Worm (Caenorhabditis elegans) whole organism, late embryonic: ENCODE data around the gene fbxa-27.

Experiments
- C08G9.2 ChIP-seq: sonication (generic microtip); optimal IDR thresholded peaks from 2 replicates; lab custom pipeline; 2016; ENCODE audit warnings: mild to moderate bottlenecking, missing genetic modification characterization, moderate library complexity, missing compliant biosample characterization
- K02D7.2 ChIP-seq: sonication (generic microtip); optimal IDR thresholded peaks from 2 replicates; lab custom pipeline; 2017; ENCODE audit warnings: mild to moderate bottlenecking, missing genetic modification characterization, missing compliant biosample characterization
- T23F11.4 ChIP-seq: fragments of 200-800 bp; sonication (Bioruptor generic); optimal IDR thresholded peaks from 2 replicates; lab custom pipeline; 2018; ENCODE audit warnings: mild to moderate bottlenecking, missing genetic modification characterization, missing compliant biosample characterization
- Y22D7AL.16 ChIP-seq: sonication (generic microtip); optimal IDR thresholded peaks from 2 replicates; lab custom pipeline; 2016; ENCODE audit warnings: missing genetic modification characterization, missing compliant biosample characterization
- ama-1 ChIP-seq: fragments of 150-350 bp; optimal IDR thresholded peaks from 2 replicates; lab custom pipeline; 2014
- ceh-14 ChIP-seq: sonication (generic microtip); optimal IDR thresholded peaks from 2 replicates; lab custom pipeline; 2016; ENCODE audit warnings: missing genotype, missing genetic modification characterization, missing compliant biosample characterization
- ceh-18 ChIP-seq: sonication (generic microtip); optimal IDR thresholded peaks from 2 replicates; lab custom pipeline; 2016; ENCODE audit warnings: missing genetic modification characterization, missing compliant biosample characterization
- ceh-19 ChIP-seq: fragments of 200-800 bp; sonication (Bioruptor generic); optimal IDR thresholded peaks from 2 replicates; lab custom pipeline; 2018; ENCODE audit warnings: mild to moderate bottlenecking, missing genetic modification characterization, missing compliant biosample characterization
- ceh-2 ChIP-seq: sonication (generic microtip); optimal IDR thresholded peaks from 2 replicates; lab custom pipeline; 2016; ENCODE audit warnings: missing genotype, missing genetic modification characterization, missing compliant biosample characterization
- ceh-24 ChIP-seq: sonication (generic microtip); optimal IDR thresholded peaks from 2 replicates; lab custom pipeline; 2016; ENCODE audit warnings: mild to moderate bottlenecking, missing genetic modification characterization, missing compliant biosample characterization
- ceh-34 ChIP-seq: sonication (generic microtip); optimal IDR thresholded peaks from 2 replicates; lab custom pipeline; 2016; ENCODE audit warnings: mild to moderate bottlenecking, missing genetic modification characterization, missing compliant biosample characterization
- ceh-45 ChIP-seq: fragments of 200-800 bp; sonication (Bioruptor generic); IDR thresholded peaks from 2 replicates; pipeline ENCODE4 v1.3.6; 2022; ENCODE audit warnings: missing genetic modification reagents, missing genetic modification characterization, missing compliant biosample characterization
- ceh-6 ChIP-seq: fragments of 200-800 bp; sonication (Bioruptor generic); optimal IDR thresholded peaks from 2 replicates; lab custom pipeline; 2018; ENCODE audit warnings: mild to moderate bottlenecking, missing genetic modification characterization, missing compliant biosample characterization
- ceh-9 ChIP-seq: sonication (generic microtip); optimal IDR thresholded peaks from 2 replicates; lab custom pipeline; 2016; ENCODE audit warnings: mild to moderate bottlenecking, missing genetic modification characterization, inconsistent platforms, missing compliant biosample characterization
- elt-4 ChIP-seq: sonication (generic microtip); optimal IDR thresholded peaks from 2 replicates; lab custom pipeline; 2016; ENCODE audit warnings: missing genetic modification characterization, missing compliant biosample characterization
- ets-4 ChIP-seq: sonication (generic microtip); optimal IDR thresholded peaks from 2 replicates; lab custom pipeline; 2016; ENCODE audit warnings: missing genetic modification characterization, missing compliant biosample characterization
- eyg-1 ChIP-seq: sonication (generic microtip); optimal IDR thresholded peaks from 2 replicates; lab custom pipeline; 2016; ENCODE audit warnings: missing genotype, missing genetic modification characterization, missing compliant biosample characterization
- fax-1 ChIP-seq: sonication (generic microtip); optimal IDR thresholded peaks from 2 replicates; lab custom pipeline; 2016; ENCODE audit warnings: missing genotype, missing genetic modification characterization, missing compliant biosample characterization
- fkh-6 ChIP-seq: sonication (generic microtip); optimal IDR thresholded peaks from 2 replicates; lab custom pipeline; 2016; ENCODE audit warnings: missing genetic modification characterization, missing compliant biosample characterization
- gmeb-2 ChIP-seq: sonication (generic microtip); optimal IDR thresholded peaks from 2 replicates; lab custom pipeline; 2016; ENCODE audit warnings: missing genetic modification characterization, inconsistent platforms, missing compliant biosample characterization
- hlh-13 ChIP-seq: fragments of 200-800 bp; sonication (Bioruptor generic); optimal IDR thresholded peaks from 2 replicates; lab custom pipeline; 2018; ENCODE audit warnings: mild to moderate bottlenecking, missing genetic modification characterization, missing compliant biosample characterization
- hlh-15 ChIP-seq: sonication (generic microtip); optimal IDR thresholded peaks from 2 replicates; lab custom pipeline; 2016; ENCODE audit warnings: missing genetic modification characterization, missing compliant biosample characterization
- hlh-8 ChIP-seq: sonication (generic microtip); optimal IDR thresholded peaks from 2 replicates; lab custom pipeline; 2016; ENCODE audit warnings: missing genotype, missing genetic modification characterization, missing compliant biosample characterization
- lim-6 ChIP-seq: sonication (generic microtip); optimal IDR thresholded peaks from 2 replicates; lab custom pipeline; 2016; ENCODE audit warnings: missing genetic modification characterization, missing compliant biosample characterization
- nfya-1 ChIP-seq: sonication (generic microtip); optimal IDR thresholded peaks from 2 replicates; lab custom pipeline; 2017; ENCODE audit warnings: missing genetic modification characterization, mild to moderate bottlenecking, missing compliant biosample characterization, antibody characterized with exemption, moderate library complexity
- nhr-232 ChIP-seq: sonication (generic microtip); optimal IDR thresholded peaks from 2 replicates; lab custom pipeline; 2016; ENCODE audit warnings: missing genetic modification characterization, missing compliant biosample characterization
- npax-4 ChIP-seq: sonication (generic microtip); optimal IDR thresholded peaks from 2 replicates; lab custom pipeline; 2016; ENCODE audit warnings: missing genetic modification characterization, missing compliant biosample characterization
- odd-2 ChIP-seq: sonication (generic microtip); optimal IDR thresholded peaks from 2 replicates; lab custom pipeline; 2017; ENCODE audit warnings: antibody characterized with exemption, mild to moderate bottlenecking, missing genetic modification characterization, missing compliant biosample characterization
- pat-9 ChIP-seq: fragments of 200-800 bp; sonication (Bioruptor generic); optimal IDR thresholded peaks from 2 replicates; lab custom pipeline; 2018; ENCODE audit warnings: mild to moderate bottlenecking, missing genetic modification characterization, moderate library complexity, missing compliant biosample characterization
- pha-2 ChIP-seq: sonication (generic microtip); optimal IDR thresholded peaks from 2 replicates; lab custom pipeline; 2017; ENCODE audit warnings: mild to moderate bottlenecking, missing genetic modification characterization, missing compliant biosample characterization
- pha-4 ChIP-seq: fragments of 150-350 bp; optimal IDR thresholded peaks from 2 replicates; lab custom pipeline; 2018; ENCODE audit warnings: missing biosample characterization, missing genetic modification reagents, missing genetic modification characterization
- pqm-1 ChIP-seq: sonication (generic microtip); optimal IDR thresholded peaks from 2 replicates; lab custom pipeline; 2016; ENCODE audit warnings: missing genetic modification characterization, missing compliant biosample characterization
- sox-4 ChIP-seq: sonication (generic microtip); optimal IDR thresholded peaks from 2 replicates; lab custom pipeline; 2017; ENCODE audit warnings: mild to moderate bottlenecking, missing genetic modification characterization, inconsistent platforms, missing compliant biosample characterization
- syd-9 ChIP-seq: sonication (generic microtip); optimal IDR thresholded peaks from 2 replicates; lab custom pipeline; 2016; ENCODE audit warnings: mild to moderate bottlenecking, missing genetic modification characterization, moderate library complexity, missing compliant biosample characterization
- tbx-2 ChIP-seq: sonication (generic microtip); optimal IDR thresholded peaks from 2 replicates; lab custom pipeline; 2016; ENCODE audit warnings: missing genetic modification characterization, missing compliant biosample characterization
- tbx-7 ChIP-seq: sonication (generic microtip); optimal IDR thresholded peaks from 2 replicates; lab custom pipeline; 2016; ENCODE audit warnings: missing genotype, missing genetic modification characterization, missing compliant biosample characterization
- unc-3 ChIP-seq, 2 experiments: fragments of 200-800 bp in 1 of 2; sonication (Bioruptor generic) in 1 of 2; sonication (generic microtip) in 1 of 2; conservative IDR thresholded peaks in 1 of 2; optimal IDR thresholded peaks in 1 of 2; 2 replicates each; pipeline versions ENCODE4 v1.3.6 to Lab custom; 2016 to 2022; ENCODE audit warnings: missing compliant biosample characterization in 2 of 2, missing genetic modification characterization in 2 of 2, missing genetic modification reagents in 1 of 2
- unc-42 ChIP-seq: sonication (generic microtip); optimal IDR thresholded peaks from 2 replicates; lab custom pipeline; 2016; ENCODE audit warnings: missing genotype, missing genetic modification characterization, missing compliant biosample characterization
- unc-86 ChIP-seq: sonication (generic microtip); optimal IDR thresholded peaks from 2 replicates; lab custom pipeline; 2016; ENCODE audit warnings: missing genetic modification characterization, missing compliant biosample characterization
- zip-5 ChIP-seq: sonication (generic microtip); optimal IDR thresholded peaks from 2 replicates; lab custom pipeline; 2016; ENCODE audit warnings: missing genetic modification characterization, missing compliant biosample characterization

Gene fbxa-27

ce11 chrIII:1347003-1347402 is 4.2 kb downstream of the fbxa-27 start:
- TF ChIP-seq nfya-1 (tag; lab: Kevin White, UChicago) (no peak), ceh-19 (GFP tag; lab: Kevin White, UChicago) (no peak)

- TF ChIP-seq nhr-232 (tag; lab: Kevin White, UChicago) (no peak), unc-86 (tag; lab: Kevin White, UChicago) (no peak), hlh-8 (no peak), gmeb-2 (tag; lab: Kevin White, UChicago) (no peak), eyg-1 (tag; lab: Kevin White, UChicago) (no peak)
- TF ChIP-seq, all 69 proteins: peak for 0
Measured at ce11 chrIII:1347539-1347938, 4.8 kb downstream of the fbxa-27 start, which contains the start of gene Y82E9BL.5. TSS of gene Y82E9BL.5 (minus strand) at chrIII:1347639.

ce11 chrIII:1349313-1349712 is 6.5 kb downstream of the fbxa-27 start, which contains the start of gene fbxa-25:
TSS of gene fbxa-25 (minus strand) at chrIII:1349450.
- TF ChIP-seq fax-1 (tag; lab: Kevin White, UChicago) (no peak), lim-6 (tag; lab: Kevin White, UChicago) (no peak), Y22D7AL.16 (no peak), ets-4 (tag; lab: Kevin White, UChicago) (no peak), ceh-18 (tag; lab: Kevin White, UChicago) (no peak), elt-4 (tag; lab: Kevin White, UChicago) (no peak), syd-9 (tag; lab: Kevin White, UChicago) (no peak), ceh-2 (tag; lab: Kevin White, UChicago) (no peak), tbx-2 (tag; lab: Kevin White, UChicago) (no peak), nhr-232 (tag; lab: Kevin White, UChicago) (no peak), ama-1 (lab: Kevin White, UChicago) (no peak), hlh-8 (no peak), ceh-14 (no peak)

DNA sequence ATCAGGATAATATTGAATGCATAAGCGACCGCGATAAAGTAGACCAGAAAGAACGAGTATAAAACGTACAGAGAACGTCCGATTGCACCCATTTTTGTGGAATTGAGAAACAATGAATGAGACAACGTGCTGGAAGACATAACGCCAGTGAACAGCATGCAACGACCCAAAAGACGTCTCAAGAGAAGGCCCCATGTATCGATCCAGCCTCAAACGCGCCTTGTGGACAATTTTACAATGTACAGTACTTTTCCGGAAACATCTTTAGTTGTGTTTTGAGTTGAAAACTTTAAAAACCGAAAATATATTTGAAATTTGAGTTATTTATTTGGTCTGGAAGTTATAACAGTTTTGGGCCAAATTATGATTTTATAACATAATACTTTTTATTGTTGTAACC is 8.0 kb downstream of the fbxa-27 start, which contains the start of gene Y82E9BL.3:
Gene Y82E9BL.3 (minus strand): TSS at position 101 of the 400 bp plus-strand sequence.
- TF ChIP-seq ceh-9 (no peak), K02D7.2 (tag; lab: Kevin White, UChicago) (no peak), ceh-45 (GFP tag; lab: Robert Waterston, UW) (no peak), ceh-6 (GFP tag; lab: Kevin White, UChicago) (no peak), ets-4 (tag; lab: Kevin White, UChicago) (no peak), fkh-6 (tag; lab: Kevin White, UChicago) (no peak), ceh-34 (tag; lab: Kevin White, UChicago) (no peak), T23F11.4 (GFP tag; lab: Kevin White, UChicago) (no peak), pha-4 (tag; lab: Kevin White, UChicago) (no peak), unc-86 (tag; lab: Kevin White, UChicago) (no peak), unc-3 (GFP tag; conservative IDR thresholded peaks at IDR 0.05; lab: Robert Waterston, UW) (no peak), unc-3 (tag; optimal IDR thresholded peaks at IDR 0.05; lab: Kevin White, UChicago) (no peak), C08G9.2 (tag; lab: Kevin White, UChicago) (no peak), tbx-7 (tag; lab: Kevin White, UChicago) (no peak), Y22D7AL.16 (no peak), pha-2 (tag; lab: Kevin White, UChicago) (no peak)
- TF ChIP-seq, all 69 proteins: peak for 0

DNA sequence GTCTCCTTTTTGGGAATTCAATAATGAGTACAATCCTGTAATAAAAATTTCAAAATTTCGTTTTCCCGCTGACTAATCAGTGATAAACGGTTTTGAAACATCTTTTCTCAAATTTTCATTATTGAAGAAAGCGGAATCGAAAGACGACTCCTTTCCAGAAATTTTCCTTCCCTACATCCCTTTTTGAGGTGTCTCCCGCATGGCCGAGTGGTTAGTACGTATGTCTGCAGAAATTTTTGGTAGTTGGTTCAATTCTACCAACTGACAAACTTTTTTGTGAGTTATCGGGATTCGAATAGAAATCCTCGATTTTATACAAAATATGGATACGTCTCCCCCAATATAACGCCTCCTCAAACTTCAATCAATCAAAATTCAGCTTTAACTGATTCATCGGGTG is 11.8 kb downstream of the fbxa-27 start:
- no peak for TF ChIP-seq unc-3 (GFP tag; conservative IDR thresholded peaks at IDR 0.05; lab: Robert Waterston, UW)
- no peak for TF ChIP-seq unc-3 (tag; optimal IDR thresholded peaks at IDR 0.05; lab: Kevin White, UChicago)
- TF ChIP-seq unc-86 (tag; lab: Kevin White, UChicago) = no peak
- TF ChIP-seq hlh-13 = no peak
- TF ChIP-seq ceh-6 (GFP tag; lab: Kevin White, UChicago) = no peak
- TF ChIP-seq pqm-1 (tag; lab: Kevin White, UChicago) = no peak
- no peak for TF ChIP-seq gmeb-2 (tag; lab: Kevin White, UChicago)
- TF ChIP-seq hlh-15 (tag; lab: Kevin White, UChicago) = no peak
- no peak for TF ChIP-seq fkh-6 (tag; lab: Kevin White, UChicago)
- no peak for TF ChIP-seq zip-5
- no peak for TF ChIP-seq ceh-9
- no peak for TF ChIP-seq ceh-18 (tag; lab: Kevin White, UChicago)
- TF ChIP-seq unc-42 = no peak
- TF ChIP-seq sox-4 (tag; lab: Kevin White, UChicago) = no peak
- TF ChIP-seq pha-4 (tag; lab: Kevin White, UChicago) = no peak
- TF ChIP-seq ceh-24 = no peak
- no peak for TF ChIP-seq pat-9 (tag; lab: Kevin White, UChicago)
- TF ChIP-seq npax-4 = no peak
- no peak for TF ChIP-seq odd-2 (tag; lab: Kevin White, UChicago)
- TF ChIP-seq ceh-2 (tag; lab: Kevin White, UChicago) = no peak
- no peak for TF ChIP-seq nhr-232 (tag; lab: Kevin White, UChicago)
